Worm (Caenorhabditis elegans) whole organism, L1 larva: Measurements from ENCODE around the gene F25A2.1.
A peak's percentile ranks its signal among the peaks of the same experiment; 100 is the strongest.

Experiments
- C04F5.9 ChIP-seq: sonication (generic microtip); optimal IDR thresholded peaks from 2 replicates; lab custom pipeline; 2016; ENCODE audit warnings: missing genetic modification characterization, missing compliant biosample characterization
- C16A3.4 ChIP-seq: fragments of 150-350 bp; optimal IDR thresholded peaks from 2 replicates; lab custom pipeline; 2014; ENCODE audit warnings: missing biosample characterization, missing genetic modification characterization
- Y116A8C.19 ChIP-seq: sonication (generic microtip); optimal IDR thresholded peaks from 2 replicates; lab custom pipeline; 2016; ENCODE audit warnings: missing compliant biosample characterization, missing genetic modification characterization, borderline replicate concordance
- aly-2 ChIP-seq: fragments of 150-350 bp; optimal IDR thresholded peaks from 2 replicates; lab custom pipeline; 2014; ENCODE audit warnings: missing biosample characterization, missing genetic modification characterization
- ceh-63 ChIP-seq: fragments of 200-800 bp; sonication (Bioruptor generic); optimal IDR thresholded peaks from 2 replicates; lab custom pipeline; 2018; ENCODE audit warnings: mild to moderate bottlenecking, missing genetic modification characterization, missing compliant biosample characterization
- ceh-90 ChIP-seq: sonication (generic microtip); optimal IDR thresholded peaks from 2 replicates; lab custom pipeline; 2016; ENCODE audit warnings: missing genetic modification characterization, missing compliant biosample characterization
- ces-1 ChIP-seq: fragments of 150-350 bp; optimal IDR thresholded peaks from 2 replicates; lab custom pipeline; 2014; ENCODE audit warnings: missing biosample characterization, missing genetic modification reagents, missing genetic modification characterization
- dpl-1 ChIP-seq, 3 experiments: fragments of 150-350 bp in 2 of 3; sonication (generic microtip) in 1 of 3; optimal IDR thresholded peaks; 2 replicates each; lab custom pipeline; 2014 to 2017; ENCODE audit warnings: missing biosample characterization in 3 of 3, missing genetic modification characterization in 3 of 3, missing genetic modification reagents in 3 of 3
- dsc-1 ChIP-seq: sonication (generic microtip); optimal IDR thresholded peaks from 2 replicates; lab custom pipeline; 2016; ENCODE audit warnings: mild to moderate bottlenecking, missing genetic modification characterization, missing compliant biosample characterization
- efl-3 ChIP-seq: fragments of 200-800 bp; sonication (Bioruptor generic); optimal IDR thresholded peaks from 2 replicates; lab custom pipeline; 2018; ENCODE audit warnings: mild to moderate bottlenecking, missing genetic modification characterization, missing compliant biosample characterization
- egl-13 ChIP-seq: sonication (generic microtip); optimal IDR thresholded peaks from 2 replicates; lab custom pipeline; 2016; ENCODE audit warnings: missing genotype, missing genetic modification reagents, missing genetic modification characterization, missing compliant biosample characterization
- egl-27 ChIP-seq, 2 experiments: fragments of 150-350 bp in 1 of 2; sonication (generic microtip); optimal IDR thresholded peaks; 3 replicates each; lab custom pipeline; 2017 to 2018; ENCODE audit warnings: missing biosample characterization in 2 of 2, missing genetic modification characterization in 2 of 2, missing genetic modification reagents in 2 of 2
- elt-2 ChIP-seq: sonication (generic microtip); optimal IDR thresholded peaks from 2 replicates; lab custom pipeline; 2016; ENCODE audit warnings: missing genetic modification characterization, mild to moderate bottlenecking, inconsistent platforms, missing compliant biosample characterization, missing genetic modification reagents
- elt-3 ChIP-seq, 6 experiments: fragments of 150-350 bp in 1 of 6; sonication (generic microtip); optimal IDR thresholded peaks; 2 replicates each; lab custom pipeline; 2017 to 2018; ENCODE audit warnings: missing biosample characterization in 6 of 6, missing genetic modification characterization in 6 of 6, inconsistent platforms in 1 of 6
- ets-5 ChIP-seq: fragments of 200-800 bp; sonication (Bioruptor generic); IDR thresholded peaks from 2 replicates; pipeline ENCODE4 v1.3.6; 2022; ENCODE audit warnings: missing genetic modification characterization, missing compliant biosample characterization
- fos-1 ChIP-seq: fragments of 150-350 bp; optimal IDR thresholded peaks from 2 replicates; lab custom pipeline; 2014; ENCODE audit warnings: missing biosample characterization, missing genetic modification characterization
- grh-1 ChIP-seq: fragments of 200-800 bp; sonication (Bioruptor generic); IDR thresholded peaks from 2 replicates; pipeline ENCODE4 v1.3.6; 2022; ENCODE audit warnings: missing genetic modification reagents, missing genetic modification characterization, missing compliant biosample characterization
- hlh-17 ChIP-seq: fragments of 200-800 bp; sonication (Bioruptor generic); optimal IDR thresholded peaks from 2 replicates; lab custom pipeline; 2018; ENCODE audit warnings: missing genetic modification characterization, mild to moderate bottlenecking, missing compliant biosample characterization, moderate library complexity, borderline replicate concordance
- hpl-2 ChIP-seq: fragments of 150-350 bp; optimal IDR thresholded peaks from 2 replicates; lab custom pipeline; 2014; ENCODE audit warnings: missing biosample characterization, missing genetic modification reagents, missing genetic modification characterization
- irx-1 ChIP-seq: sonication (generic microtip); optimal IDR thresholded peaks from 2 replicates; lab custom pipeline; 2016; ENCODE audit warnings: missing genetic modification characterization, missing compliant biosample characterization
- lin-13 ChIP-seq: fragments of 150-350 bp; optimal IDR thresholded peaks from 2 replicates; lab custom pipeline; 2014; ENCODE audit warnings: missing biosample characterization, missing genetic modification reagents, missing genetic modification characterization
- lin-14 ChIP-seq: fragments of 200-800 bp; sonication (Bioruptor generic); optimal IDR thresholded peaks from 2 replicates; lab custom pipeline; 2018; ENCODE audit warnings: mild to moderate bottlenecking, missing genetic modification characterization, moderate library complexity, missing compliant biosample characterization
- lin-15B ChIP-seq: fragments of 150-350 bp; sonication (generic microtip); optimal IDR thresholded peaks from 3 replicates; lab custom pipeline; 2014; ENCODE audit warnings: missing biosample characterization, missing genetic modification characterization
- lir-3 ChIP-seq: sonication (generic microtip); optimal IDR thresholded peaks from 2 replicates; lab custom pipeline; 2016; ENCODE audit warnings: mild to moderate bottlenecking, missing genetic modification characterization, moderate library complexity, missing compliant biosample characterization; ENCODE audit not compliant: poor library complexity
- lsy-2 ChIP-seq, 2 experiments: fragments of 150-350 bp; optimal IDR thresholded peaks; 2 replicates each; lab custom pipeline; 2014; ENCODE audit warnings: missing biosample characterization in 2 of 2, missing genetic modification characterization in 2 of 2
- mab-9 ChIP-seq: fragments of 200-800 bp; sonication (Bioruptor generic); IDR thresholded peaks from 2 replicates; pipeline ENCODE4 v1.3.6; 2022; ENCODE audit warnings: missing genetic modification reagents, missing genetic modification characterization, missing compliant biosample characterization
- mdl-1 ChIP-seq, 2 experiments: fragments of 150-350 bp; optimal IDR thresholded peaks; 2 replicates each; lab custom pipeline; 2014 to 2017; ENCODE audit warnings: missing biosample characterization in 2 of 2, missing genetic modification characterization in 2 of 2, inconsistent platforms in 1 of 2
- mef-2 ChIP-seq: fragments of 150-350 bp; optimal IDR thresholded peaks from 2 replicates; lab custom pipeline; 2014; ENCODE audit warnings: missing biosample characterization, missing genetic modification characterization
- mep-1 ChIP-seq: fragments of 150-350 bp; optimal IDR thresholded peaks from 2 replicates; lab custom pipeline; 2014; ENCODE audit warnings: missing biosample characterization, missing genetic modification characterization
- nhr-11 ChIP-seq: fragments of 150-350 bp; optimal IDR thresholded peaks from 2 replicates; lab custom pipeline; 2014; ENCODE audit warnings: missing biosample characterization, missing genetic modification characterization
- nhr-19 ChIP-seq: fragments of 200-800 bp; sonication (Bioruptor generic); conservative IDR thresholded peaks from 2 replicates; pipeline ENCODE4 v1.3.6; 2022; ENCODE audit warnings: missing genetic modification characterization, missing compliant biosample characterization
- nhr-20 ChIP-seq: sonication (generic microtip); optimal IDR thresholded peaks from 2 replicates; lab custom pipeline; 2016; ENCODE audit warnings: mild to moderate bottlenecking, missing genetic modification characterization, missing compliant biosample characterization
- nhr-28 ChIP-seq: fragments of 150-350 bp; optimal IDR thresholded peaks from 2 replicates; lab custom pipeline; 2014; ENCODE audit warnings: missing biosample characterization, missing genetic modification characterization
- nhr-47 ChIP-seq: sonication (generic microtip); optimal IDR thresholded peaks from 2 replicates; lab custom pipeline; 2016; ENCODE audit warnings: mild to moderate bottlenecking, missing genetic modification characterization, moderate library complexity, missing compliant biosample characterization
- nhr-71 ChIP-seq: sonication (generic microtip); optimal IDR thresholded peaks from 2 replicates; lab custom pipeline; 2016; ENCODE audit warnings: mild to moderate bottlenecking, missing genetic modification characterization, moderate library complexity, missing compliant biosample characterization
- nhr-77 ChIP-seq: fragments of 150-350 bp; optimal IDR thresholded peaks from 2 replicates; lab custom pipeline; 2014; ENCODE audit warnings: missing biosample characterization, missing genetic modification characterization
- nhr-84 ChIP-seq: sonication (generic microtip); optimal IDR thresholded peaks from 2 replicates; lab custom pipeline; 2017; ENCODE audit warnings: missing biosample characterization, missing genetic modification characterization
- nhr-90 ChIP-seq: sonication (generic microtip); optimal IDR thresholded peaks from 2 replicates; lab custom pipeline; 2016; ENCODE audit warnings: mild to moderate bottlenecking, missing genetic modification characterization, missing compliant biosample characterization; ENCODE audit not compliant: poor library complexity
- pax-3 ChIP-seq: fragments of 200-800 bp; sonication (Bioruptor generic); optimal IDR thresholded peaks from 2 replicates; lab custom pipeline; 2018; ENCODE audit warnings: mild to moderate bottlenecking, missing genetic modification characterization, moderate library complexity, missing compliant biosample characterization
- rnt-1 ChIP-seq: sonication (generic microtip); optimal IDR thresholded peaks from 2 replicates; lab custom pipeline; 2016; ENCODE audit warnings: mild to moderate bottlenecking, missing genetic modification characterization, moderate library complexity, missing compliant biosample characterization
- sox-4 ChIP-seq: sonication (generic microtip); optimal IDR thresholded peaks from 2 replicates; lab custom pipeline; 2016; ENCODE audit warnings: missing genetic modification characterization, missing compliant biosample characterization
- unc-130 ChIP-seq: fragments of 150-350 bp; optimal IDR thresholded peaks from 2 replicates; lab custom pipeline; 2017; ENCODE audit warnings: missing biosample characterization, missing genetic modification characterization, inconsistent platforms
- vab-15 ChIP-seq: sonication (generic microtip); optimal IDR thresholded peaks from 2 replicates; lab custom pipeline; 2017; ENCODE audit warnings: missing genotype, mild to moderate bottlenecking, missing genetic modification characterization, missing compliant biosample characterization
- xbp-1 ChIP-seq: sonication (generic microtip); optimal IDR thresholded peaks from 2 replicates; lab custom pipeline; 2016; ENCODE audit warnings: missing genetic modification characterization, missing compliant biosample characterization
- zag-1 ChIP-seq: fragments of 150-350 bp; optimal IDR thresholded peaks from 2 replicates; lab custom pipeline; 2014; ENCODE audit warnings: missing biosample characterization, missing genetic modification characterization
- ztf-4 ChIP-seq: fragments of 150-350 bp; optimal IDR thresholded peaks from 2 replicates; lab custom pipeline; 2014; ENCODE audit warnings: missing biosample characterization, missing genetic modification characterization

The F25A2.1 gene

DNA sequence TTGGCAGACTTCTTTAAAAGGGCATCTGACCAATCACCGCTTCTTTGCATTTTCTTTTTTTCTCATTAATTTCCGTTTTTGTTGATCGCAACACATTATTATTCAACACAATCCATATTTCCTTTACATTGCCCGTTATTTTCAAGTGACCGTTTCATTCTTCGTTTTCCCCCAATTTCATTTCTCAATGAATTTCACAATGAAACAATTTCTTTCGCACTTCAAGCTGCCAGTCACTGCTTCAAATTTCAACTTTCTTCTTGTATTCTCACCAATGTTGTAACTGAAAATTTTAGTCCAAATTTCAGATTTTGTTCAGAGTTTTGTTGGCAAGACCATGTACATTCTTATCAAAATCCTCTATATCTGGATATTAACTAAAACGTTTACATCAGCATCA, 37.9 kb upstream of the F25A2.1 start, which contains the start of gene cutl-22:
cutl-22 (plus strand) TSS at position 301 of the 400 bp plus-strand sequence.
- TF ChIP-seq mef-2 (tag; lab: Kevin White, UChicago): no peak
- no peak for TF ChIP-seq ets-5 (GFP tag; lab: Robert Waterston, UW)
- TF ChIP-seq nhr-19 (GFP tag; lab: Robert Waterston, UW): no peak
- no peak for TF ChIP-seq rnt-1 (tag; lab: Kevin White, UChicago)
- no peak for TF ChIP-seq lsy-2 (tag; optimal IDR thresholded peaks at IDR 0.05; lab: Kevin White, UChicago)
- no peak for TF ChIP-seq nhr-71
- no peak for TF ChIP-seq lir-3

DNA sequence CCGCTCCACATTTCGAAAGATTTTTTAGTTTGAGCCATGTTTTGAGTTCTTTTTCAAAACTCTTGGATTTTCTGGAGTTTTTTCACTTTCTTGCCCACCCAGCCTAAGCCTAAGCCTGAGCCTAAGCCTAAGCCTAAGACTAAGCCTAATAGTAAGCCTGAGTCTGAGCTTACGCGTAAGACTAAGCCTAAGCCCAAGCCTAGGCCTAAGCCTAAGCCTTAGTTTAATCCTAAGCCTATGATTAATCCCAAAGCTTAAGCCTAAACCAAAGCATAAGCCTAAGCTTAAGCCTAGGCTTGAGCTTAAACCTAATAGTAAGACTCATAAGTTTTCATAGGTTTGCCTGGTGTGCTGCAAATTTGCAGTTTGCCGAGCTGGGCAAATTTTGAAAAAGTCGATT, 37.1 kb upstream of the F25A2.1 start:
- TF ChIP-seq nhr-84 (tag; lab: Kevin White, UChicago) (no peak), nhr-47 (tag; lab: Kevin White, UChicago) (no peak), mab-9 (GFP tag; lab: Robert Waterston, UW) (0 out of 2 replicates have a peak, but pooled peaks have one; percentile 23)

DNA sequence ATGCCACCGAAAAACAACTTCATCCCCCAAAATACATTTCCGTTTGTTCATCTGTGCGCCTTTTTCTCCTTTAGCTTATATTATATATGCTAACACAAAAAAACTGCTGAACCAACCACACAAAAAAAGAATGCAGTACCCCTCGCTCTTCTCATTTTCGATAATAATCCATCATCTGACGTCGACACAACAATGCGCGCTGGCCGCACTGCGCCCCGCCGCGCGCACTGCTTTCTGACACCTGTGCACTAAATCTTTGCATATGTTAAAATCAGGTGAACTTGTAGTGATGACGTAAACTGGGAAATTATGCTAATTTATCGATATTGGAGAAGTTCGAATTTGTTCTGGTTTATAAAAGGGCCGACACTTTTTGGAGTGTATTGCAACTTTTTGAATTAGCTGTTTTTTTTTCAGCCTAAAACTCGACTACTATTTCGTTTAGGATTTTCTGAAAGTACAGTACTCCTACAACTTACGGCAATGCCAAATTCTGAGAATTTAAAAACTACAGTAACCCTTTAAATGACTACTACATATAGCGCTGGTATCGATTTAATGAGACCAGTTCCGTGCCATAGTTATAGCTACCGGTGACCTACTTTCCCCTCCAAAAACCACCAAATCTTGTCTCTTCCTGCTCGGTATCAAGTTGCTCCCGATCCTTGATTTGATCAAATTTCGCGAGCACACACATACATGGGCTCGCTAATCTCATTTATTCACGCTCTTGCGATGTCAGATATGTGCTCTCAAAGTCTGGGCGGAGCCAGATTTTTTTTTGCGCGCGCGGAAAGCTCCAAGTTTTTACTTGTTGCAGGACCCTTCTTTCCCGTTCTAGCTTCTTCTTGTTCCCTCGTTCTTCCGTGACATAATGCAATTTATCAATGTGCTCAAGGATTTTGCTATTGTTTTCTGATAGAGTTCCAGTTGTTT, 29.4 kb upstream of the F25A2.1 start:
- TF ChIP-seq lsy-2 (tag; optimal IDR thresholded peaks at IDR 0.05; lab: Kevin White, UChicago): peak; percentile 4 to 19
- TF ChIP-seq ceh-63 (GFP tag; lab: Kevin White, UChicago): no peak
- TF ChIP-seq dsc-1 (tag; lab: Kevin White, UChicago): peak; percentile 87
- peak; percentile 2 for TF ChIP-seq nhr-20 (tag; lab: Kevin White, UChicago)
- TF ChIP-seq hlh-17 (GFP tag; lab: Kevin White, UChicago): no peak
- peak; percentile 47 for TF ChIP-seq sox-4 (tag; lab: Kevin White, UChicago)
- no peak for TF ChIP-seq efl-3 (GFP tag; lab: Kevin White, UChicago)
- no peak for TF ChIP-seq dpl-1 (GFP tag; optimal IDR thresholded peaks at IDR 0.05; lab: Kevin White, UChicago)
- TF ChIP-seq nhr-28 (tag; lab: Kevin White, UChicago): no peak
- TF ChIP-seq Y116A8C.19 (tag; lab: Kevin White, UChicago): no peak
- no peak for TF ChIP-seq grh-1 (GFP tag; lab: Robert Waterston, UW)
- TF ChIP-seq egl-27 (tag; optimal IDR thresholded peaks at IDR 0.05; lab: Kevin White, UChicago): no peak
- no peak for TF ChIP-seq unc-130
- no peak for TF ChIP-seq elt-2 (tag; lab: Kevin White, UChicago)
- no peak for TF ChIP-seq nhr-19 (GFP tag; lab: Robert Waterston, UW)
- TF ChIP-seq xbp-1 (tag; lab: Kevin White, UChicago): no peak
- no peak for TF ChIP-seq nhr-77
- no peak for TF ChIP-seq C04F5.9 (tag; lab: Kevin White, UChicago)
- TF ChIP-seq zag-1 (tag; lab: Kevin White, UChicago): no peak
- TF ChIP-seq lin-14: peak; percentile 78
- TF ChIP-seq nhr-90 (tag; lab: Kevin White, UChicago): no peak
- TF ChIP-seq C16A3.4 (tag; lab: Kevin White, UChicago): no peak
- TF ChIP-seq mab-9 (GFP tag; lab: Robert Waterston, UW): no peak
- TF ChIP-seq vab-15 (tag; lab: Kevin White, UChicago): no peak
- TF ChIP-seq fos-1 (tag; lab: Kevin White, UChicago): no peak
- peak; percentile 13 for TF ChIP-seq mep-1
- no peak for TF ChIP-seq elt-3 (tag; optimal IDR thresholded peaks at IDR 0.05; lab: Kevin White, UChicago)
- TF ChIP-seq nhr-11 (tag; lab: Kevin White, UChicago): no peak
- no peak for TF ChIP-seq ets-5 (GFP tag; lab: Robert Waterston, UW)
- no peak for TF ChIP-seq mdl-1 (tag; optimal IDR thresholded peaks at IDR 0.05; lab: Kevin White, UChicago)
- no peak for TF ChIP-seq lin-15B
- TF ChIP-seq egl-13 (tag; lab: Kevin White, UChicago): no peak
- TF ChIP-seq ceh-90 (tag; lab: Kevin White, UChicago): no peak
- no peak for TF ChIP-seq ztf-4 (tag; lab: Kevin White, UChicago)
- TF ChIP-seq lin-13: peak; percentile 7
- TF ChIP-seq aly-2 (tag; lab: Kevin White, UChicago): no peak
- TF ChIP-seq hpl-2: no peak
- peak; percentile 13 for TF ChIP-seq pax-3
- TF ChIP-seq irx-1 (tag; lab: Kevin White, UChicago): no peak
- peak; percentile 34 for TF ChIP-seq ces-1 (GFP tag; lab: Kevin White, UChicago)
